Worm (Caenorhabditis elegans): ENCODE results near the gene apc-2.

- TF ChIP-seq flt-1 (GFP tag; IDR thresholded peaks at IDR 0.05) (no peak), ceh-13 (GFP tag; optimal IDR thresholded peaks at IDR 0.05) (no peak), hnd-1 (tag; optimal IDR thresholded peaks at IDR 0.05) (no peak), F13C5.2 (tag; optimal IDR thresholded peaks at IDR 0.05) (no peak), aly-1 (tag; optimal IDR thresholded peaks at IDR 0.05) (no peak), sea-1 (GFP tag; conservative IDR thresholded peaks at IDR 0.05) (no peak), hmbx-1 (tag; optimal IDR thresholded peaks at IDR 0.05) (no peak)
Observed at ce11 chrIII:8098116-8098515, 17.7 kb downstream of the apc-2 start, which contains the start of gene K06H7.8.
